Worm (Caenorhabditis elegans) whole organism, early embryonic: ENCODE measurements around the gene rpl-11.1.
"Not testable (repeated sequence)": the region's sequence is repeated elsewhere in the genome, so short reads cannot be mapped to it uniquely, and the experiment has no call there.

Experiments
- B0310.2 ChIP-seq: sonication (generic microtip); optimal IDR thresholded peaks from 2 replicates; lab custom pipeline; 2016; ENCODE audit warnings: mild to moderate bottlenecking, missing genetic modification characterization, missing compliant biosample characterization
- F13C5.2 ChIP-seq: sonication (generic microtip); optimal IDR thresholded peaks from 2 replicates; lab custom pipeline; 2017; ENCODE audit warnings: mild to moderate bottlenecking, missing genetic modification characterization, inconsistent platforms, missing compliant biosample characterization
- aly-1 ChIP-seq: sonication (generic microtip); optimal IDR thresholded peaks from 2 replicates; lab custom pipeline; 2016; ENCODE audit warnings: missing genetic modification characterization, missing compliant biosample characterization
- ama-1 ChIP-seq: fragments of 150-350 bp; optimal IDR thresholded peaks from 2 replicates; lab custom pipeline; 2014
- ceh-13 ChIP-seq: fragments of 200-800 bp; sonication (Bioruptor generic); optimal IDR thresholded peaks from 2 replicates; lab custom pipeline; 2018; ENCODE audit warnings: mild to moderate bottlenecking, missing genetic modification characterization, missing compliant biosample characterization
- ceh-36 ChIP-seq: sonication (generic microtip); optimal IDR thresholded peaks from 2 replicates; lab custom pipeline; 2016; ENCODE audit warnings: missing genetic modification characterization, inconsistent platforms, missing compliant biosample characterization
- ets-7 ChIP-seq: sonication (generic microtip); optimal IDR thresholded peaks from 2 replicates; lab custom pipeline; 2016; ENCODE audit warnings: missing genotype, missing genetic modification characterization, missing compliant biosample characterization
- flt-1 ChIP-seq: fragments of 200-800 bp; sonication (Bioruptor generic); IDR thresholded peaks from 2 replicates; pipeline ENCODE4 v1.3.6; 2022; ENCODE audit warnings: missing genetic modification characterization, missing compliant biosample characterization
- hmbx-1 ChIP-seq: sonication (generic microtip); optimal IDR thresholded peaks from 2 replicates; lab custom pipeline; 2016; ENCODE audit warnings: mild to moderate bottlenecking, missing genetic modification characterization, missing compliant biosample characterization
- hmg-4 ChIP-seq: fragments of 200-800 bp; sonication (Bioruptor generic); optimal IDR thresholded peaks from 2 replicates; lab custom pipeline; 2018; ENCODE audit warnings: mild to moderate bottlenecking, missing genetic modification characterization, missing compliant biosample characterization
- hnd-1 ChIP-seq: sonication (generic microtip); optimal IDR thresholded peaks from 2 replicates; lab custom pipeline; 2016; ENCODE audit warnings: missing genetic modification characterization, missing compliant biosample characterization
- pes-1 ChIP-seq: fragments of 200-800 bp; sonication (Bioruptor generic); IDR thresholded peaks from 2 replicates; pipeline ENCODE4 v1.3.6; 2022; ENCODE audit warnings: missing genetic modification reagents, missing genetic modification characterization, missing compliant biosample characterization
- scrt-1 ChIP-seq: fragments of 200-800 bp; sonication (Bioruptor generic); IDR thresholded peaks from 2 replicates; pipeline ENCODE4 v1.3.6; 2022; ENCODE audit warnings: missing genetic modification characterization, missing compliant biosample characterization
- sea-1 ChIP-seq: fragments of 200-800 bp; sonication (Bioruptor generic); conservative IDR thresholded peaks from 2 replicates; pipeline ENCODE4 v1.3.6; 2022; ENCODE audit warnings: missing genetic modification characterization, missing compliant biosample characterization
- tbx-11 ChIP-seq: fragments of 200-800 bp; sonication (Bioruptor generic); IDR thresholded peaks from 2 replicates; pipeline ENCODE4 v1.3.6; 2022; ENCODE audit warnings: missing genetic modification characterization, missing compliant biosample characterization
- tbx-37 ChIP-seq: fragments of 200-800 bp; sonication (Bioruptor generic); conservative IDR thresholded peaks from 2 replicates; pipeline ENCODE4 v1.3.6; 2022; ENCODE audit warnings: missing genetic modification reagents, missing genetic modification characterization, missing compliant biosample characterization
- tra-4 ChIP-seq: sonication (generic microtip); optimal IDR thresholded peaks from 2 replicates; lab custom pipeline; 2017; ENCODE audit warnings: missing genetic modification characterization, missing compliant biosample characterization

rpl-11.1 gene

ce11 chrV:3620608-3621007, 34.7 kb upstream of the rpl-11.1 start, which contains the start of gene srx-93:
srx-93 (minus strand) TSS chrV:3620708.
- not testable (repeated sequence) for TF ChIP-seq hmbx-1 (tag; lab: Kevin White, UChicago); scrt-1; aly-1

- TF ChIP-seq scrt-1 (no peak), hmbx-1 (tag; lab: Kevin White, UChicago) (no peak), tbx-11 (no peak), ama-1 (lab: Kevin White, UChicago) (no peak), aly-1 (no peak), pes-1 (GFP tag; lab: Robert Waterston, UW) (no peak), F13C5.2 (no peak), tra-4 (tag; lab: Kevin White, UChicago) (no peak), hnd-1 (tag; lab: Kevin White, UChicago) (no peak), hmg-4 (no peak), B0310.2 (tag; lab: Kevin White, UChicago) (no peak), ceh-36 (no peak)
These were observed 31.0 kb upstream of the rpl-11.1 start for ce11 chrV:3616844-3617243.

ce11 chrV:3614397-3614796, 28.5 kb upstream of the rpl-11.1 start, which contains the start of gene T22F3.11:
T22F3.11 (minus strand) TSS chrV:3614553.
- TF ChIP-seq tbx-11 (no peak), tbx-37 (GFP tag; lab: Robert Waterston, UW) (no peak), hmg-4 (no peak)

ce11 chrV:3613042-3613441, 27.2 kb upstream of the rpl-11.1 start:
- TF ChIP-seq sea-1 (GFP tag; lab: Robert Waterston, UW) = no peak
- no peak for TF ChIP-seq ceh-13
- TF ChIP-seq flt-1 (GFP tag; lab: Robert Waterston, UW) = no peak
- no peak for TF ChIP-seq tbx-11
- TF ChIP-seq pes-1 (GFP tag; lab: Robert Waterston, UW) = no peak
- TF ChIP-seq tbx-37 (GFP tag; lab: Robert Waterston, UW) = no peak
- no peak for TF ChIP-seq ama-1 (lab: Kevin White, UChicago)
- TF ChIP-seq aly-1 = no peak
- TF ChIP-seq hmbx-1 (tag; lab: Kevin White, UChicago) = no peak
- no peak for TF ChIP-seq ceh-36
- TF ChIP-seq F13C5.2 = no peak

- TF ChIP-seq tbx-11 (no peak), hmbx-1 (tag; lab: Kevin White, UChicago) (no peak), sea-1 (GFP tag; lab: Robert Waterston, UW) (no peak), ceh-13 (no peak), hmg-4 (no peak), aly-1 (no peak), pes-1 (GFP tag; lab: Robert Waterston, UW) (no peak)
These were observed 25.8 kb upstream of the rpl-11.1 start, which contains the start of gene T22F3.10 for ce11 chrV:3611654-3612053. T22F3.10 (minus strand) TSS chrV:3611754.

- TF ChIP-seq aly-1 = no peak
These were observed 24.8 kb upstream of the rpl-11.1 start for ce11 chrV:3610709-3611108.

ce11 chrV:3606391-3606790, 20.5 kb upstream of the rpl-11.1 start:
- TF ChIP-seq ets-7 (tag; lab: Kevin White, UChicago) (no peak), tbx-37 (GFP tag; lab: Robert Waterston, UW) (no peak), scrt-1 (no peak), hnd-1 (tag; lab: Kevin White, UChicago) (no peak), ceh-13 (no peak), hmg-4 (no peak), F13C5.2 (no peak), tra-4 (tag; lab: Kevin White, UChicago) (no peak), tbx-11 (no peak), ama-1 (lab: Kevin White, UChicago) (no peak), pes-1 (GFP tag; lab: Robert Waterston, UW) (no peak), hmbx-1 (tag; lab: Kevin White, UChicago) (no peak), ceh-36 (no peak), aly-1 (no peak), sea-1 (GFP tag; lab: Robert Waterston, UW) (no peak), flt-1 (GFP tag; lab: Robert Waterston, UW) (no peak), B0310.2 (tag; lab: Kevin White, UChicago) (no peak)

ce11 chrV:3605325-3605724, 19.5 kb upstream of the rpl-11.1 start, which contains the start of gene T22F3.8:
T22F3.8 (minus strand) TSS chrV:3605425.
- no peak for TF ChIP-seq hmbx-1 (tag; lab: Kevin White, UChicago)
- no peak for TF ChIP-seq F13C5.2
- no peak for TF ChIP-seq tbx-37 (GFP tag; lab: Robert Waterston, UW)
- no peak for TF ChIP-seq pes-1 (GFP tag; lab: Robert Waterston, UW)

- TF ChIP-seq hmg-4 (no peak), ets-7 (tag; lab: Kevin White, UChicago) (no peak), aly-1 (no peak), flt-1 (GFP tag; lab: Robert Waterston, UW) (no peak), tbx-37 (GFP tag; lab: Robert Waterston, UW) (no peak), hnd-1 (tag; lab: Kevin White, UChicago) (no peak), scrt-1 (no peak)
These were observed 14.7 kb upstream of the rpl-11.1 start, which contains the start of gene T22F3.7 for ce11 chrV:3600570-3600969. T22F3.7 (minus strand) TSS chrV:3600670.
